Worm (Caenorhabditis elegans) whole organism, young adult: ENCODE measurements around the gene hrg-6.

Source experiments
- C06A6.2 ChIP-seq: fragments of 200-800 bp; sonication (Bioruptor generic); conservative IDR thresholded peaks from 2 replicates; pipeline ENCODE4 v1.3.6; 2022; ENCODE audit warnings: missing genetic modification characterization, missing compliant biosample characterization
- F33H1.4 ChIP-seq: fragments of 200-800 bp; sonication (Bioruptor generic); IDR thresholded peaks from 2 replicates; pipeline ENCODE4 v1.3.6; 2022; ENCODE audit warnings: missing genetic modification reagents, missing genetic modification characterization, missing compliant biosample characterization
- Y53F4B.3 ChIP-seq: fragments of 200-800 bp; sonication (Bioruptor generic); IDR thresholded peaks from 2 replicates; pipeline ENCODE4 v1.3.6; 2022; ENCODE audit warnings: missing genetic modification reagents, missing genetic modification characterization, missing compliant biosample characterization
- ama-1 ChIP-seq, 3 experiments: fragments of 150-350 bp in 1 of 3; sonication (generic microtip) in 2 of 3; optimal IDR thresholded peaks; 2 replicates each; lab custom pipeline; 2014 to 2018; ENCODE audit warnings: missing biosample characterization in 2 of 3, missing genetic modification characterization in 2 of 3, missing genetic modification reagents in 2 of 3
- athp-1 ChIP-seq: sonication (generic microtip); optimal IDR thresholded peaks from 2 replicates; lab custom pipeline; 2017; ENCODE audit warnings: mild to moderate bottlenecking, missing genetic modification characterization, missing compliant biosample characterization
- dpl-1 ChIP-seq: fragments of 150-350 bp; optimal IDR thresholded peaks from 2 replicates; lab custom pipeline; 2014; ENCODE audit warnings: missing biosample characterization, missing genetic modification reagents, missing genetic modification characterization
- efl-1 ChIP-seq: fragments of 150-350 bp; optimal IDR thresholded peaks from 2 replicates; lab custom pipeline; 2014; ENCODE audit warnings: missing biosample characterization, missing genetic modification reagents, missing genetic modification characterization
- him-1 ChIP-seq: sonication (generic microtip); optimal IDR thresholded peaks from 2 replicates; lab custom pipeline; 2016; ENCODE audit warnings: missing genotype, missing genetic modification reagents, missing genetic modification characterization, missing compliant biosample characterization
- madf-8 ChIP-seq: fragments of 200-800 bp; sonication (Bioruptor generic); conservative IDR thresholded peaks from 2 replicates; pipeline ENCODE4 v1.3.6; 2022; ENCODE audit warnings: missing genetic modification reagents, missing genetic modification characterization, missing compliant biosample characterization
- mes-4 ChIP-seq: sonication (generic microtip); optimal IDR thresholded peaks from 2 replicates; lab custom pipeline; 2016; ENCODE audit warnings: missing genotype, missing genetic modification characterization, missing compliant biosample characterization
- pha-4 ChIP-seq: fragments of 150-350 bp; sonication (generic microtip); optimal IDR thresholded peaks from 2 replicates; lab custom pipeline; 2014; ENCODE audit warnings: missing biosample characterization, missing genetic modification reagents, missing genetic modification characterization
- sdz-38 ChIP-seq: sonication (generic microtip); optimal IDR thresholded peaks from 2 replicates; lab custom pipeline; 2016; ENCODE audit warnings: missing genotype, missing genetic modification characterization, missing compliant biosample characterization

ce11 chrIV:11078482-11078881 lies 46.1 kb downstream of the hrg-6 start, which contains the start of gene Y5F2A.4:
- no peak for TF ChIP-seq athp-1 (tag; lab: Kevin White, UChicago)
- TF ChIP-seq mes-4, result no peak
- TF ChIP-seq ama-1 (optimal IDR thresholded peaks at IDR 0.05; lab: Kevin White, UChicago), result no peak
- no peak for TF ChIP-seq ama-1 (GFP tag; optimal IDR thresholded peaks at IDR 0.05; lab: Kevin White, UChicago)
- TF ChIP-seq madf-8 (GFP tag; lab: Robert Waterston, UW), result no peak
- no peak for TF ChIP-seq him-1 (tag; lab: Kevin White, UChicago)
- no peak for TF ChIP-seq C06A6.2
- TF ChIP-seq pha-4 (tag; lab: Kevin White, UChicago), result no peak
- no peak for TF ChIP-seq F33H1.4 (GFP tag; lab: Robert Waterston, UW)
- TF ChIP-seq dpl-1 (GFP tag; lab: Kevin White, UChicago), result no peak
- TF ChIP-seq sdz-38 (tag; lab: Kevin White, UChicago), result no peak
- no peak for TF ChIP-seq Y53F4B.3
- no peak for TF ChIP-seq efl-1
